Worm (Caenorhabditis elegans) whole organism, early embryonic: Measurements from ENCODE around the gene sre-52.

ENCODE experiments used
- B0310.2 ChIP-seq: sonication (generic microtip); optimal IDR thresholded peaks from 2 replicates; lab custom pipeline; 2016; ENCODE audit warnings: mild to moderate bottlenecking, missing genetic modification characterization, missing compliant biosample characterization
- F13C5.2 ChIP-seq: sonication (generic microtip); optimal IDR thresholded peaks from 2 replicates; lab custom pipeline; 2017; ENCODE audit warnings: mild to moderate bottlenecking, missing genetic modification characterization, inconsistent platforms, missing compliant biosample characterization
- ama-1 ChIP-seq: fragments of 150-350 bp; optimal IDR thresholded peaks from 2 replicates; lab custom pipeline; 2014
- ceh-36 ChIP-seq: sonication (generic microtip); optimal IDR thresholded peaks from 2 replicates; lab custom pipeline; 2016; ENCODE audit warnings: missing genetic modification characterization, inconsistent platforms, missing compliant biosample characterization
- ets-7 ChIP-seq: sonication (generic microtip); optimal IDR thresholded peaks from 2 replicates; lab custom pipeline; 2016; ENCODE audit warnings: missing genotype, missing genetic modification characterization, missing compliant biosample characterization
- flt-1 ChIP-seq: fragments of 200-800 bp; sonication (Bioruptor generic); IDR thresholded peaks from 2 replicates; pipeline ENCODE4 v1.3.6; 2022; ENCODE audit warnings: missing genetic modification characterization, missing compliant biosample characterization
- hmbx-1 ChIP-seq: sonication (generic microtip); optimal IDR thresholded peaks from 2 replicates; lab custom pipeline; 2016; ENCODE audit warnings: mild to moderate bottlenecking, missing genetic modification characterization, missing compliant biosample characterization
- hmg-4 ChIP-seq: fragments of 200-800 bp; sonication (Bioruptor generic); optimal IDR thresholded peaks from 2 replicates; lab custom pipeline; 2018; ENCODE audit warnings: mild to moderate bottlenecking, missing genetic modification characterization, missing compliant biosample characterization
- hnd-1 ChIP-seq: sonication (generic microtip); optimal IDR thresholded peaks from 2 replicates; lab custom pipeline; 2016; ENCODE audit warnings: missing genetic modification characterization, missing compliant biosample characterization
- pes-1 ChIP-seq: fragments of 200-800 bp; sonication (Bioruptor generic); IDR thresholded peaks from 2 replicates; pipeline ENCODE4 v1.3.6; 2022; ENCODE audit warnings: missing genetic modification reagents, missing genetic modification characterization, missing compliant biosample characterization
- sea-1 ChIP-seq: fragments of 200-800 bp; sonication (Bioruptor generic); conservative IDR thresholded peaks from 2 replicates; pipeline ENCODE4 v1.3.6; 2022; ENCODE audit warnings: missing genetic modification characterization, missing compliant biosample characterization
- tbx-11 ChIP-seq: fragments of 200-800 bp; sonication (Bioruptor generic); IDR thresholded peaks from 2 replicates; pipeline ENCODE4 v1.3.6; 2022; ENCODE audit warnings: missing genetic modification characterization, missing compliant biosample characterization
- tbx-37 ChIP-seq: fragments of 200-800 bp; sonication (Bioruptor generic); conservative IDR thresholded peaks from 2 replicates; pipeline ENCODE4 v1.3.6; 2022; ENCODE audit warnings: missing genetic modification reagents, missing genetic modification characterization, missing compliant biosample characterization

ce11 chrII:12339644-12340043 is 4.1 kb downstream of the sre-52 start, which contains the start of gene sop-2:
- TF ChIP-seq tbx-37 (GFP tag; lab: Robert Waterston, UW): no peak
- TF ChIP-seq ama-1 (lab: Kevin White, UChicago): no peak
- TF ChIP-seq hmg-4 (GFP tag; lab: Kevin White, UChicago): no peak
- TF ChIP-seq pes-1: no peak
- no peak for TF ChIP-seq ets-7 (tag; lab: Kevin White, UChicago)
- no peak for TF ChIP-seq F13C5.2 (tag; lab: Kevin White, UChicago)
- no peak for TF ChIP-seq flt-1
- no peak for TF ChIP-seq hmbx-1 (tag; lab: Kevin White, UChicago)
- TF ChIP-seq hnd-1 (tag; lab: Kevin White, UChicago): no peak
- TF ChIP-seq B0310.2 (tag; lab: Kevin White, UChicago): no peak
- no peak for TF ChIP-seq sea-1 (GFP tag; lab: Robert Waterston, UW)
- TF ChIP-seq ceh-36 (tag; lab: Kevin White, UChicago): no peak
- TF ChIP-seq tbx-11 (GFP tag; lab: Robert Waterston, UW): no peak
